Fruit fly (Drosophila melanogaster): ENCODE data around the gene CG4822.

Gene CG4822

DNA sequence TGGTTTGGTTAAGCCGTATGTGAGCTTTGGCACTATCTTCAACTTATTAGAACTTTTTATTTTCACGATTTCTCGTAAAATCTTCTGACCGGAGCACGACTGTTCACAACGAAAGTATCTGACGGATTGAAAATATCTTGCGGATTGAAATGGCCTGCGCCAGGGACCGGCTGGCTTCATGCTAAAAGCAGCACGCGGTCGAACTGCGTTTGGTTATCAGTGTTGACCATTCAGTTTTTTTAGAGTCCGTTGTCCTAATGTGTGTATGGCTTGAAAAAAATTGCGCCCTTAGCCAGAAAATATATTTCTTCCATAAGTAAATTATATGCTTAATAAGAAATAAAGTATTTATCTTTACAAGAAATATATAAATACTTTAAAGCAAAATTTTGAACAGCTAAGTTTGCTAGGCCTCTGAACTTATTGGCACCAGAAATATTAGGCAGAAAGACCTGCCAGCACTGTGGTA is 34.3 kb downstream of the CG4822 start, which contains the start of gene net (continued):
- peak; percentile 51; the same call in 1 of the 2 replicates for TF ChIP-seq Atf6 (GFP tag; IDR thresholded peaks at IDR 0.05)
- peak; percentile 64 for TF ChIP-seq nmo (GFP tag; optimal IDR thresholded peaks at IDR 0.05)
- TF ChIP-seq CG12299 (tag; optimal IDR thresholded peaks at IDR 0.05) = peak; percentile 72
- no peak for TF ChIP-seq Dll (GFP tag; IDR thresholded peaks at IDR 0.05; ENCODE audit: partially characterized antibody)
- no peak for TF ChIP-seq bab2 (GFP tag; optimal IDR thresholded peaks at IDR 0.05)
- TF ChIP-seq chn (GFP tag; optimal IDR thresholded peaks at IDR 0.05) = no peak
- peak; percentile 86 for TF ChIP-seq lab (GFP tag; optimal IDR thresholded peaks at IDR 0.05)
- TF ChIP-seq salm (tag; optimal IDR thresholded peaks at IDR 0.05) = peak; percentile 70
- no peak for TF ChIP-seq TFAM (GFP tag; optimal IDR thresholded peaks at IDR 0.05)
- TF ChIP-seq klu (GFP tag; IDR thresholded peaks at IDR 0.05) = no peak
- TF ChIP-seq vvl (GFP tag; IDR thresholded peaks at IDR 0.05) = peak; percentile 49
- TF ChIP-seq Sry-δ (GFP tag; optimal IDR thresholded peaks at IDR 0.05) = no peak
- peak; percentile 94 for TF ChIP-seq CG15514 (GFP tag; optimal IDR thresholded peaks at IDR 0.05)
- TF ChIP-seq gcm2 (GFP tag; optimal IDR thresholded peaks at IDR 0.05) = no peak
- no peak for TF ChIP-seq CG32767 (GFP tag; IDR thresholded peaks at IDR 0.05)
- TF ChIP-seq Vsx1 (GFP tag; optimal IDR thresholded peaks at IDR 0.05) = peak; percentile 46
- no peak for TF ChIP-seq Camta (GFP tag; optimal IDR thresholded peaks at IDR 0.05)
- no peak for TF ChIP-seq Opbp (GFP tag; IDR thresholded peaks at IDR 0.05; ENCODE audit: partially characterized antibody)
- TF ChIP-seq CG6791 (GFP tag; IDR thresholded peaks at IDR 0.05; ENCODE audit: partially characterized antibody) = no peak
- peak; percentile 14 for TF ChIP-seq jing (GFP tag; optimal IDR thresholded peaks at IDR 0.05)
- TF ChIP-seq p53 (GFP tag; optimal IDR thresholded peaks at IDR 0.05) = no peak
- no peak for TF ChIP-seq CG6175 (GFP tag; IDR thresholded peaks at IDR 0.05)
- TF ChIP-seq CG14050 (GFP tag; IDR thresholded peaks at IDR 0.05) = peak; percentile 39; the same call in 1 of the 3 replicates
- TF ChIP-seq Ets65A (GFP tag) = peak; percentile 48
- TF ChIP-seq Hr51 (GFP tag; optimal IDR thresholded peaks at IDR 0.05) = peak in 1 of 2 experiments; percentile 72
- no peak for TF ChIP-seq ato (GFP tag; IDR thresholded peaks at IDR 0.05; ENCODE audit: partially characterized antibody)
- TF ChIP-seq maf-S (GFP tag; optimal IDR thresholded peaks at IDR 0.05) = no peak
- no peak for TF ChIP-seq Bteb2 (GFP tag; optimal IDR thresholded peaks at IDR 0.05)
- peak; percentile 53 for TF ChIP-seq CG4424 (GFP tag; optimal IDR thresholded peaks at IDR 0.05)
- no peak; the same call in 1 of the 2 replicates for TF ChIP-seq CG6272 (GFP tag; IDR thresholded peaks at IDR 0.05)
- TF ChIP-seq dpn (GFP tag; optimal IDR thresholded peaks at IDR 0.05) = peak in 1 of 2 experiments; percentile 61
- peak; percentile 30 for TF ChIP-seq Ssrp (tag; optimal IDR thresholded peaks at IDR 0.05)
- TF ChIP-seq da (GFP tag; optimal IDR thresholded peaks at IDR 0.05) = no peak
- no peak for TF ChIP-seq wek (GFP tag; optimal IDR thresholded peaks at IDR 0.05)
- TF ChIP-seq Mes4 (GFP tag; optimal IDR thresholded peaks at IDR 0.05) = no peak
- peak in 1 of 2 experiments; percentile 58 for TF ChIP-seq eve (GFP tag; optimal IDR thresholded peaks at IDR 0.05)
- no peak for TF ChIP-seq psq (GFP tag; optimal IDR thresholded peaks at IDR 0.05)
- TF ChIP-seq CG1603 (tag; optimal IDR thresholded peaks at IDR 0.05) = no peak
- TF ChIP-seq en (GFP tag; optimal IDR thresholded peaks at IDR 0.05) = no peak
- TF ChIP-seq mam (GFP tag; optimal IDR thresholded peaks at IDR 0.05) = peak; percentile 10
- TF ChIP-seq tna (GFP tag; IDR thresholded peaks at IDR 0.05; ENCODE audit: partially characterized antibody) = no peak
- peak; percentile 69 for TF ChIP-seq CG15011 (GFP tag; optimal IDR thresholded peaks at IDR 0.05)
- no peak for TF ChIP-seq CG9876 (GFP tag; optimal IDR thresholded peaks at IDR 0.05)
- TF ChIP-seq disco-r (GFP tag; optimal IDR thresholded peaks at IDR 0.05) = no peak
- TF ChIP-seq Eip74EF (GFP tag; optimal IDR thresholded peaks at IDR 0.05) = peak in 1 of 2 experiments; percentile 64

Measured in whole organism, embryonic.